Worm (Caenorhabditis elegans): Measurements from ENCODE around the gene B0454.5.

DNA sequence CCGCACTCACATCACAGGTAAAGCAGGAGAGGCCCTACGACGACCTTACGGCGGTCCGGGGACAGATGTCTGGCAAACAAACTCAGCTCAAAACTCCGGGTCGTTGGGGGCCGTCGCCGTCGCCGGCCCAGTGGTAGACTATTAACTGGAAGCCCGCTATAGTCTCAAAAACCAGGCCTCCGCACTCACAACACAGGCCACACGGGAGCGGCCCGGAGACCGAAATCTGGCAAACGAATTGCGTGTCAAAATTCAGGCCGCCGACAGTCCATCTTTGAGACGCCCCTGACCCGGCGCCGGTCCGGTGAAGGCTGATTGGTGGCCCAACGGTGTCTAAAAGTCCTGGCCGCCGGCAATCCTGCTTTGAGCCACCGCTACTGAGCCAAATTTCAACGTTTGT lies 6.8 kb downstream of the B0454.5 start:
- TF ChIP-seq fos-1 (tag; optimal IDR thresholded peaks at IDR 0.05): no peak
- no peak for TF ChIP-seq nhr-28 (tag; optimal IDR thresholded peaks at IDR 0.05)
- no peak for TF ChIP-seq elt-2 (tag; optimal IDR thresholded peaks at IDR 0.05)
- no peak for TF ChIP-seq nhr-237 (tag; optimal IDR thresholded peaks at IDR 0.05)
